Fruit fly (Drosophila melanogaster): Measurements from ENCODE around the gene GILT1.

The GILT1 gene

dm6 chr3R:13400902-13401721 is 550 bp downstream of the GILT1 start (continued):
- peak; percentile 71 for TF ChIP-seq CG3163 (GFP tag; optimal IDR thresholded peaks at IDR 0.05)
- TF ChIP-seq pum (GFP tag; optimal IDR thresholded peaks at IDR 0.05) = peak; percentile 89
- TF ChIP-seq Aef1 (GFP tag; IDR thresholded peaks at IDR 0.05) = peak; percentile 66; the same call in 2 of the 3 replicates
- peak; percentile 73 for TF ChIP-seq sd (tag; optimal IDR thresholded peaks at IDR 0.05)
- peak; percentile 62; the same call in 1 of the 2 replicates for TF ChIP-seq CG11696 (GFP tag; IDR thresholded peaks at IDR 0.05)
- peak; percentile 90 for TF ChIP-seq CG13775 (GFP tag; optimal IDR thresholded peaks at IDR 0.05)
- peak; percentile 92 for TF ChIP-seq unpg (GFP tag; optimal IDR thresholded peaks at IDR 0.05)
- TF ChIP-seq HHEX (GFP tag; optimal IDR thresholded peaks at IDR 0.05) = peak; percentile 84
- no peak for TF ChIP-seq Dll (GFP tag; IDR thresholded peaks at IDR 0.05; ENCODE audit: partially characterized antibody)
- TF ChIP-seq Fer3 (tag; optimal IDR thresholded peaks at IDR 0.05) = peak; percentile 66
- TF ChIP-seq Mrtf (GFP tag; IDR thresholded peaks at IDR 0.05) = peak; percentile 67; the same call in 1 of the 3 replicates
- peak; percentile 39; the same call in 1 of the 2 replicates for TF ChIP-seq CG43689 (GFP tag; IDR thresholded peaks at IDR 0.05)
- no peak for TF ChIP-seq unc-4 (GFP tag; IDR thresholded peaks at IDR 0.05; ENCODE audit: partially characterized antibody)
- TF ChIP-seq bsh (GFP tag; optimal IDR thresholded peaks at IDR 0.05) = peak; percentile 90 to 91
- peak; percentile 71 for TF ChIP-seq dm (GFP tag; optimal IDR thresholded peaks at IDR 0.05)
- TF ChIP-seq odd (GFP tag; optimal IDR thresholded peaks at IDR 0.05) = peak; percentile 86
- TF ChIP-seq psq (GFP tag; optimal IDR thresholded peaks at IDR 0.05) = peak; percentile 74
- peak; percentile 94 for TF ChIP-seq CG2678 (tag; optimal IDR thresholded peaks at IDR 0.05)
- TF ChIP-seq hbn (GFP tag; IDR thresholded peaks at IDR 0.05; ENCODE audit: partially characterized antibody) = no peak
- TF ChIP-seq Atf3 (GFP tag; optimal IDR thresholded peaks at IDR 0.05) = peak; percentile 87
- 0 out of 2 replicates have a peak, but pooled peaks have one; percentile 24 for TF ChIP-seq Lim3 (GFP tag; IDR thresholded peaks at IDR 0.05)
- peak; percentile 92 for TF ChIP-seq CG12659 (GFP tag; optimal IDR thresholded peaks at IDR 0.05)
- peak; percentile 92 for TF ChIP-seq CG14710 (tag; optimal IDR thresholded peaks at IDR 0.05)
- TF ChIP-seq CG13894 (tag; optimal IDR thresholded peaks at IDR 0.05) = no peak
- TF ChIP-seq CG7839 (tag; optimal IDR thresholded peaks at IDR 0.05) = peak; percentile 95
- TF ChIP-seq Opbp (GFP tag; IDR thresholded peaks at IDR 0.05; ENCODE audit: partially characterized antibody) = no peak
- peak; percentile 79 for TF ChIP-seq CG7372 (GFP tag; IDR thresholded peaks at IDR 0.05)
- peak; percentile 86 for TF ChIP-seq CG10462 (GFP tag; optimal IDR thresholded peaks at IDR 0.05)
- TF ChIP-seq CG3726 (GFP tag; IDR thresholded peaks at IDR 0.05) = peak; percentile 80; the same call in 2 of the 3 replicates
- peak; percentile 57 for TF ChIP-seq CG6683 (GFP tag; optimal IDR thresholded peaks at IDR 0.05)
- peak; percentile 87 for TF ChIP-seq CG17385 (GFP tag; optimal IDR thresholded peaks at IDR 0.05)
- no peak for TF ChIP-seq sc (optimal IDR thresholded peaks at IDR 0.05)
- TF ChIP-seq sc (GFP tag; optimal IDR thresholded peaks at IDR 0.05) = peak; percentile 90
- peak; percentile 79 for TF ChIP-seq CG9817 (tag; optimal IDR thresholded peaks at IDR 0.05)
- peak; percentile 89 for TF ChIP-seq CG32532 (GFP tag; IDR thresholded peaks at IDR 0.05)
- 0 out of 2 replicates have a peak, but pooled peaks have one; percentile 21 for TF ChIP-seq CkIIα-i1 (GFP tag; IDR thresholded peaks at IDR 0.05)
- TF ChIP-seq Gsc (GFP tag; IDR thresholded peaks at IDR 0.05) = peak; percentile 49
- peak; percentile 84 for TF ChIP-seq CG8089 (GFP tag; optimal IDR thresholded peaks at IDR 0.05)
- peak; percentile 84 for TF ChIP-seq ewg (GFP tag; optimal IDR thresholded peaks at IDR 0.05)
- TF ChIP-seq Deaf1 (tag; optimal IDR thresholded peaks at IDR 0.05) = peak; percentile 48
- TF ChIP-seq CG14965 (GFP tag; optimal IDR thresholded peaks at IDR 0.05; ENCODE audit: borderline replicate concordance) = peak; percentile 5
- TF ChIP-seq CG6689 (GFP tag; IDR thresholded peaks at IDR 0.05) = peak; percentile 90
- peak; percentile 91 for TF ChIP-seq CG7786 (GFP tag; optimal IDR thresholded peaks at IDR 0.05)
- TF ChIP-seq gcm2 (GFP tag; optimal IDR thresholded peaks at IDR 0.05) = peak; percentile 82
- no peak for TF ChIP-seq BEAF-32 (GFP tag; optimal IDR thresholded peaks at IDR 0.05)
- peak; percentile 92 for TF ChIP-seq Ssrp (tag; optimal IDR thresholded peaks at IDR 0.05)
- TF ChIP-seq Xrp1 (GFP tag; IDR thresholded peaks at IDR 0.05) = peak; percentile 88
- peak; percentile 73 for TF ChIP-seq CG4328 (GFP tag; optimal IDR thresholded peaks at IDR 0.05)
